Worm (Caenorhabditis elegans): ENCODE measurements around the gene C17E7.4.

DNA sequence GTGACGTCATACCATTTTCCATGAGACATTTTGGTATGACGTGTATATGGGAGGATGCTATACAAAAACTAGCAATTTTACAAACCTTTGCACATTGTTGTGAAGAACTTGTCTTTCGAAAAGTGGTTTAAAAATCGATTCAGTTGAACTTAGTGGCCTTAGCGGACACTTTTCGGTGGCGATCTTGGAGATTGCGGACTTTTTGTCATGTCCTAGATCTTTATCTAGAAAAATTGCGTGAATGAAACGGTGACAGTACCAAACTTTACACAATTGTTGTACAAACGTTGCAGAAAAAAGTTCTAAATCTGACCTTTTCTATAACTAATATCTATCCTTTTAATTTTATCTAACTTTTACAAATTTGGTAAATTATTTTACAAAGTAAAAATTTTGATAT lies 27.4 kb upstream of the C17E7.4 start:
- TF ChIP-seq tab-1 (GFP tag; IDR thresholded peaks at IDR 0.05) (no peak), flt-1 (GFP tag; IDR thresholded peaks at IDR 0.05) (no peak), cog-1 (tag; optimal IDR thresholded peaks at IDR 0.05) (no peak), klf-2 (GFP tag; conservative IDR thresholded peaks at IDR 0.05) (no peak)

Measured in whole organism, midembryonic.